Fruit fly (Drosophila melanogaster) whole organism, pupa: Measurements from ENCODE around the gene CG32700.

Source experiments
- CG14655 ChIP-seq: fragments of 200-800 bp; sonication (Bioruptor generic); optimal IDR thresholded peaks from 3 replicates; lab custom pipeline; 2017; ENCODE audit warnings: mild to moderate bottlenecking, missing biosample characterization, missing genetic modification reagents, missing genetic modification characterization
- CG32121 ChIP-seq: fragments of 200-800 bp; sonication (Bioruptor generic); IDR thresholded peaks from 2 replicates; pipeline ENCODE4 v1.3.6; 2022; ENCODE audit warnings: missing biosample characterization, missing genetic modification characterization
- CG34367 ChIP-seq: fragments of 200-800 bp; sonication (Bioruptor generic); optimal IDR thresholded peaks from 2 replicates; lab custom pipeline; 2018; ENCODE audit warnings: missing biosample characterization, mild to moderate bottlenecking, missing genetic modification characterization
- CG4496 ChIP-seq: fragments of 200-800 bp; sonication (Bioruptor generic); IDR thresholded peaks from 3 replicates; pipeline ENCODE4 v1.3.6; 2022; ENCODE audit warnings: missing biosample characterization, missing genetic modification characterization
- CG9948 ChIP-seq: fragments of 200-800 bp; sonication (Bioruptor generic); optimal IDR thresholded peaks from 2 replicates; lab custom pipeline; 2018; ENCODE audit warnings: missing biosample characterization, mild to moderate bottlenecking, missing genetic modification characterization, moderate library complexity
- Ets98B ChIP-seq: fragments of 200-800 bp; sonication (Bioruptor generic); IDR thresholded peaks from 2 replicates; pipeline ENCODE4 v1.3.6; 2022; ENCODE audit warnings: missing biosample characterization, missing genetic modification characterization
- Pif1A ChIP-seq: fragments of 200-800 bp; sonication (Bioruptor generic); optimal IDR thresholded peaks from 3 replicates; lab custom pipeline; 2016; ENCODE audit warnings: missing biosample characterization, missing genetic modification characterization
- Snoo ChIP-seq: fragments of 200-800 bp; sonication (Bioruptor generic); optimal IDR thresholded peaks from 3 replicates; lab custom pipeline; 2017; ENCODE audit warnings: missing biosample characterization, mild to moderate bottlenecking, missing genetic modification characterization, inconsistent platforms

dm6 chrX:9483613-9484012, 67.0 kb downstream of the CG32700 start:
- TF ChIP-seq Ets98B (GFP tag; lab: Robert Waterston, UW) (peak; percentile 32; the same call in 1 of the 2 replicates), Snoo (tag; lab: Kevin White, UChicago) (no peak), CG4496 (GFP tag; lab: Robert Waterston, UW) (peak; percentile 29; the same call in 1 of the 3 replicates), CG32121 (GFP tag; lab: Robert Waterston, UW) (no peak), CG34367 (no peak), CG14655 (GFP tag; lab: Kevin White, UChicago) (no peak), CG9948 (tag; lab: Kevin White, UChicago) (no peak), Pif1A (GFP tag; lab: Kevin White, UChicago) (no peak)
